Worm (Caenorhabditis elegans) whole organism, mixed stage, embryonic: ENCODE results near the gene pbs-3.
A peak's percentile ranks its signal among the peaks of the same experiment; 100 is the strongest.

Experiments used
- M03D4.4 ChIP-seq: sonication (generic microtip); optimal IDR thresholded peaks from 2 replicates; lab custom pipeline; 2017; ENCODE audit warnings: mild to moderate bottlenecking, missing genetic modification characterization, missing compliant biosample characterization
- bed-3 ChIP-seq: fragments of 200-800 bp; sonication (Bioruptor generic); optimal IDR thresholded peaks from 3 replicates; lab custom pipeline; 2018; ENCODE audit warnings: mild to moderate bottlenecking, missing genetic modification characterization, moderate library complexity, missing compliant biosample characterization
- blmp-1 ChIP-seq: fragments of 150-350 bp; optimal IDR thresholded peaks from 2 replicates; lab custom pipeline; 2014; ENCODE audit warnings: missing biosample characterization, missing genetic modification characterization
- ceh-43 ChIP-seq: fragments of 200-800 bp; sonication (Bioruptor generic); optimal IDR thresholded peaks from 2 replicates; lab custom pipeline; 2018; ENCODE audit warnings: mild to moderate bottlenecking, missing genetic modification characterization, moderate library complexity, missing compliant biosample characterization
- ceh-83 ChIP-seq: fragments of 200-800 bp; sonication (Bioruptor generic); optimal IDR thresholded peaks from 2 replicates; lab custom pipeline; 2018; ENCODE audit warnings: mild to moderate bottlenecking, missing genetic modification characterization, missing compliant biosample characterization
- ces-1 ChIP-seq: fragments of 150-350 bp; optimal IDR thresholded peaks from 2 replicates; lab custom pipeline; 2014; ENCODE audit warnings: missing biosample characterization, missing genetic modification reagents, missing genetic modification characterization
- cnd-1 ChIP-seq: fragments of 200-800 bp; sonication (Bioruptor generic); optimal IDR thresholded peaks from 2 replicates; lab custom pipeline; 2018; ENCODE audit warnings: mild to moderate bottlenecking, missing genetic modification characterization, missing compliant biosample characterization
- drap-1 ChIP-seq: fragments of 200-800 bp; sonication (Bioruptor generic); optimal IDR thresholded peaks from 3 replicates; lab custom pipeline; 2018; ENCODE audit warnings: mild to moderate bottlenecking, missing genetic modification characterization, missing compliant biosample characterization
- elt-1 ChIP-seq: sonication (generic microtip); optimal IDR thresholded peaks from 2 replicates; lab custom pipeline; 2017; ENCODE audit warnings: missing genetic modification characterization, mild to moderate bottlenecking, missing compliant biosample characterization, antibody characterized with exemption, moderate library complexity, borderline replicate concordance; ENCODE audit not compliant: insufficient read depth
- flh-1 ChIP-seq: fragments of 200-800 bp; sonication (Bioruptor generic); optimal IDR thresholded peaks from 2 replicates; lab custom pipeline; 2018; ENCODE audit warnings: mild to moderate bottlenecking, missing genetic modification characterization, moderate library complexity, missing compliant biosample characterization
- ham-2 ChIP-seq: fragments of 200-800 bp; sonication (Bioruptor generic); optimal IDR thresholded peaks from 2 replicates; lab custom pipeline; 2018; ENCODE audit warnings: mild to moderate bottlenecking, missing genetic modification characterization, missing compliant biosample characterization
- hlh-1 ChIP-seq: fragments of 150-350 bp; optimal IDR thresholded peaks from 2 replicates; lab custom pipeline; 2014; ENCODE audit warnings: missing biosample characterization, missing genetic modification reagents, missing genetic modification characterization
- lin-13 ChIP-seq: fragments of 150-350 bp; optimal IDR thresholded peaks from 2 replicates; lab custom pipeline; 2014; ENCODE audit warnings: missing biosample characterization, missing genetic modification characterization
- lin-32 ChIP-seq: fragments of 200-800 bp; sonication (Bioruptor generic); optimal IDR thresholded peaks from 2 replicates; lab custom pipeline; 2018; ENCODE audit warnings: mild to moderate bottlenecking, missing genetic modification characterization, missing compliant biosample characterization
- lsy-2 ChIP-seq: fragments of 150-350 bp; optimal IDR thresholded peaks from 2 replicates; lab custom pipeline; 2014; ENCODE audit warnings: missing biosample characterization, missing genetic modification characterization
- mab-5 ChIP-seq: fragments of 150-350 bp; optimal IDR thresholded peaks from 2 replicates; lab custom pipeline; 2014; ENCODE audit warnings: missing biosample characterization, missing genetic modification characterization
- mep-1 ChIP-seq: fragments of 150-350 bp; optimal IDR thresholded peaks from 2 replicates; lab custom pipeline; 2017; ENCODE audit warnings: missing biosample characterization, missing genetic modification reagents, missing genetic modification characterization, inconsistent platforms
- mls-2 ChIP-seq: sonication (generic microtip); optimal IDR thresholded peaks from 2 replicates; lab custom pipeline; 2016; ENCODE audit warnings: mild to moderate bottlenecking, missing genetic modification characterization, moderate library complexity, missing compliant biosample characterization
- nhr-2 ChIP-seq: fragments of 150-350 bp; optimal IDR thresholded peaks from 2 replicates; lab custom pipeline; 2014; ENCODE audit warnings: missing biosample characterization, missing genetic modification characterization
- nhr-237 ChIP-seq: fragments of 150-350 bp; optimal IDR thresholded peaks from 2 replicates; lab custom pipeline; 2014; ENCODE audit warnings: missing biosample characterization, missing genetic modification characterization
- nhr-28 ChIP-seq: fragments of 150-350 bp; optimal IDR thresholded peaks from 2 replicates; lab custom pipeline; 2014; ENCODE audit warnings: missing biosample characterization, missing genetic modification characterization
- nhr-76 ChIP-seq: sonication (generic microtip); optimal IDR thresholded peaks from 2 replicates; lab custom pipeline; 2017; ENCODE audit warnings: missing biosample characterization, missing genetic modification characterization
- pha-4 ChIP-seq: fragments of 150-350 bp; optimal IDR thresholded peaks from 2 replicates; lab custom pipeline; 2018; ENCODE audit warnings: missing biosample characterization, missing genetic modification reagents, missing genetic modification characterization
- sem-2 ChIP-seq: fragments of 200-800 bp; sonication (Bioruptor generic); optimal IDR thresholded peaks from 2 replicates; lab custom pipeline; 2018; ENCODE audit warnings: mild to moderate bottlenecking, missing genetic modification characterization, missing compliant biosample characterization
- snpc-4 ChIP-seq: fragments of 150-350 bp; optimal IDR thresholded peaks from 2 replicates; lab custom pipeline; 2014; ENCODE audit warnings: missing biosample characterization, missing genetic modification characterization
- sptf-1 ChIP-seq: sonication (generic microtip); optimal IDR thresholded peaks from 2 replicates; lab custom pipeline; 2017; ENCODE audit warnings: mild to moderate bottlenecking, missing genetic modification characterization, moderate library complexity, missing compliant biosample characterization
- tbx-8 ChIP-seq: fragments of 200-800 bp; sonication (Bioruptor generic); optimal IDR thresholded peaks from 2 replicates; lab custom pipeline; 2018; ENCODE audit warnings: mild to moderate bottlenecking, missing genetic modification characterization, moderate library complexity, missing compliant biosample characterization
- unc-120 ChIP-seq: sonication (generic microtip); optimal IDR thresholded peaks from 2 replicates; lab custom pipeline; 2017; ENCODE audit warnings: missing genetic modification characterization, missing compliant biosample characterization; ENCODE audit not compliant: poor library complexity, severe bottlenecking
- unc-39 ChIP-seq: fragments of 150-350 bp; optimal IDR thresholded peaks from 2 replicates; lab custom pipeline; 2014; ENCODE audit warnings: missing biosample characterization, missing genetic modification characterization
- zip-8 ChIP-seq: fragments of 150-350 bp; optimal IDR thresholded peaks from 2 replicates; lab custom pipeline; 2014; ENCODE audit warnings: missing biosample characterization, missing genetic modification characterization
- ztf-11 ChIP-seq: fragments of 150-350 bp; optimal IDR thresholded peaks from 2 replicates; lab custom pipeline; 2014; ENCODE audit warnings: missing biosample characterization, missing genetic modification characterization

The pbs-3 gene

ce11 chrII:4955353-4955752 is at the start of gene pbs-3:
TSS of gene pbs-3 (minus strand) at chrII:4955427.
- peak; percentile 19 for TF ChIP-seq pha-4 (tag; lab: Kevin White, UChicago)
- TF ChIP-seq nhr-76 (tag; lab: Kevin White, UChicago) = no peak
- peak; percentile 72 for TF ChIP-seq nhr-237 (tag; lab: Kevin White, UChicago)
- TF ChIP-seq sptf-1 (tag; lab: Kevin White, UChicago) = peak; percentile 27
- TF ChIP-seq hlh-1 (tag; lab: Kevin White, UChicago) = peak; percentile 26
- peak; percentile 82 for TF ChIP-seq mep-1
- TF ChIP-seq lin-13 (tag; lab: Kevin White, UChicago) = peak; percentile 24
- TF ChIP-seq nhr-28 (tag; lab: Kevin White, UChicago) = no peak
- peak; percentile 62 for TF ChIP-seq lsy-2 (tag; lab: Kevin White, UChicago)
- TF ChIP-seq mls-2 (tag; lab: Kevin White, UChicago) = no peak
- TF ChIP-seq elt-1 (tag; lab: Kevin White, UChicago) = no peak

- TF ChIP-seq elt-1 (tag; lab: Kevin White, UChicago) (no peak), lsy-2 (tag; lab: Kevin White, UChicago) (no peak), mab-5 (tag; lab: Kevin White, UChicago) (no peak), lin-13 (tag; lab: Kevin White, UChicago) (no peak), sem-2 (no peak), flh-1 (GFP tag; lab: Kevin White, UChicago) (no peak), M03D4.4 (tag; lab: Kevin White, UChicago) (no peak), zip-8 (tag; lab: Kevin White, UChicago) (no peak), ceh-43 (GFP tag; lab: Kevin White, UChicago) (no peak), unc-39 (tag; lab: Kevin White, UChicago) (no peak), nhr-2 (tag; lab: Kevin White, UChicago) (no peak)
Measured at ce11 chrII:5004781-5005180, 49.6 kb upstream of the pbs-3 start, which contains the start of gene F59A6.4. TSS of gene F59A6.4 (plus strand) at chrII:5005081.

ce11 chrII:5003660-5004059 is 48.4 kb upstream of the pbs-3 start, which contains the start of gene F59A6.10:
TSS of gene F59A6.10 (plus strand) at chrII:5003960.
- TF ChIP-seq snpc-4 (tag; lab: Kevin White, UChicago) = no peak
- no peak for TF ChIP-seq ham-2
- TF ChIP-seq mab-5 (tag; lab: Kevin White, UChicago) = no peak
- no peak for TF ChIP-seq ztf-11 (tag; lab: Kevin White, UChicago)
- TF ChIP-seq zip-8 (tag; lab: Kevin White, UChicago) = no peak
- no peak for TF ChIP-seq nhr-2 (tag; lab: Kevin White, UChicago)
- TF ChIP-seq lin-13 (tag; lab: Kevin White, UChicago) = no peak
- TF ChIP-seq lsy-2 (tag; lab: Kevin White, UChicago) = no peak
- no peak for TF ChIP-seq pha-4 (tag; lab: Kevin White, UChicago)
- TF ChIP-seq nhr-76 (tag; lab: Kevin White, UChicago) = no peak
- no peak for TF ChIP-seq nhr-28 (tag; lab: Kevin White, UChicago)
- TF ChIP-seq ceh-83 = no peak
- no peak for TF ChIP-seq sptf-1 (tag; lab: Kevin White, UChicago)
- TF ChIP-seq bed-3 (GFP tag; lab: Kevin White, UChicago) = no peak
- TF ChIP-seq cnd-1 (tag; lab: Kevin White, UChicago) = no peak
- TF ChIP-seq unc-120 (tag; lab: Kevin White, UChicago) = no peak
- TF ChIP-seq M03D4.4 (tag; lab: Kevin White, UChicago) = no peak
- TF ChIP-seq, all 35 proteins: peak for 0

- no peak for TF ChIP-seq blmp-1
- no peak for TF ChIP-seq lin-32 (GFP tag; lab: Kevin White, UChicago)
- TF ChIP-seq bed-3 (GFP tag; lab: Kevin White, UChicago) = no peak
- no peak for TF ChIP-seq ceh-83
- TF ChIP-seq drap-1 (GFP tag; lab: Kevin White, UChicago) = no peak
- no peak for TF ChIP-seq lin-13 (tag; lab: Kevin White, UChicago)
- no peak for TF ChIP-seq ceh-43 (GFP tag; lab: Kevin White, UChicago)
- no peak for TF ChIP-seq elt-1 (tag; lab: Kevin White, UChicago)
- TF ChIP-seq mls-2 (tag; lab: Kevin White, UChicago) = no peak
- no peak for TF ChIP-seq sem-2
- no peak for TF ChIP-seq snpc-4 (tag; lab: Kevin White, UChicago)
- no peak for TF ChIP-seq tbx-8 (GFP tag; lab: Kevin White, UChicago)
- TF ChIP-seq flh-1 (GFP tag; lab: Kevin White, UChicago) = no peak
- no peak for TF ChIP-seq ham-2
- no peak for TF ChIP-seq mep-1
- no peak for TF ChIP-seq sptf-1 (tag; lab: Kevin White, UChicago)
- no peak for TF ChIP-seq ces-1 (GFP tag; lab: Kevin White, UChicago)
- no peak for TF ChIP-seq cnd-1 (tag; lab: Kevin White, UChicago)
Measured at ce11 chrII:5001866-5002265, 46.6 kb upstream of the pbs-3 start.
